Worm (Caenorhabditis elegans) whole organism, mixed stage, embryonic: ENCODE results near the gene F28F9.2.

Experiments
- ceh-39 ChIP-seq: fragments of 150-350 bp; optimal IDR thresholded peaks from 2 replicates; lab custom pipeline; 2014; ENCODE audit warnings: missing biosample characterization, missing genetic modification characterization
- cnd-1 ChIP-seq: fragments of 200-800 bp; sonication (Bioruptor generic); optimal IDR thresholded peaks from 2 replicates; lab custom pipeline; 2018; ENCODE audit warnings: mild to moderate bottlenecking, missing genetic modification characterization, missing compliant biosample characterization
- elt-3 ChIP-seq: fragments of 150-350 bp; optimal IDR thresholded peaks from 2 replicates; lab custom pipeline; 2014; ENCODE audit warnings: missing biosample characterization, missing genetic modification characterization
- lsy-2 ChIP-seq: fragments of 150-350 bp; optimal IDR thresholded peaks from 2 replicates; lab custom pipeline; 2014; ENCODE audit warnings: missing biosample characterization, missing genetic modification characterization
- mep-1 ChIP-seq: fragments of 150-350 bp; optimal IDR thresholded peaks from 2 replicates; lab custom pipeline; 2017; ENCODE audit warnings: missing biosample characterization, missing genetic modification reagents, missing genetic modification characterization, inconsistent platforms
- nhr-76 ChIP-seq: sonication (generic microtip); optimal IDR thresholded peaks from 2 replicates; lab custom pipeline; 2017; ENCODE audit warnings: missing biosample characterization, missing genetic modification characterization
- pha-4 ChIP-seq: fragments of 150-350 bp; optimal IDR thresholded peaks from 2 replicates; lab custom pipeline; 2018; ENCODE audit warnings: missing biosample characterization, missing genetic modification reagents, missing genetic modification characterization
- snpc-4 ChIP-seq: fragments of 150-350 bp; optimal IDR thresholded peaks from 2 replicates; lab custom pipeline; 2014; ENCODE audit warnings: missing biosample characterization, missing genetic modification characterization
- unc-62 ChIP-seq: fragments of 150-350 bp; optimal IDR thresholded peaks from 2 replicates; lab custom pipeline; 2014; ENCODE audit warnings: missing biosample characterization, missing genetic modification reagents, missing genetic modification characterization
- ztf-11 ChIP-seq: fragments of 150-350 bp; optimal IDR thresholded peaks from 2 replicates; lab custom pipeline; 2014; ENCODE audit warnings: missing biosample characterization, missing genetic modification characterization

- TF ChIP-seq snpc-4 (tag; lab: Kevin White, UChicago) (no peak), unc-62 (GFP tag; lab: Kevin White, UChicago) (peak; percentile 27), ceh-39 (tag; lab: Kevin White, UChicago) (no peak), ztf-11 (no peak), elt-3 (tag; lab: Kevin White, UChicago) (no peak), mep-1 (tag; lab: Kevin White, UChicago) (no peak), nhr-76 (tag; lab: Kevin White, UChicago) (no peak), cnd-1 (tag; lab: Kevin White, UChicago) (no peak), pha-4 (tag; lab: Kevin White, UChicago) (no peak), lsy-2 (tag; lab: Kevin White, UChicago) (no peak)
Measured at ce11 chrIV:3827724-3828123, 11.8 kb upstream of the F28F9.2 start.
